Fruit fly (Drosophila melanogaster) whole organism, embryonic: Measurements from ENCODE around the gene CG10222.

Source experiments
- Asciz ChIP-seq: fragments of 200-800 bp; sonication (Bioruptor generic); optimal IDR thresholded peaks from 2 replicates; lab custom pipeline; 2017; ENCODE audit warnings: missing biosample characterization, mild to moderate bottlenecking, missing genetic modification characterization, missing genetic modification reagents
- CG11247 ChIP-seq: fragments of 200-800 bp; sonication (Bioruptor generic); IDR thresholded peaks from 2 replicates; pipeline ENCODE4 v1.3.6; 2022; ENCODE audit warnings: missing biosample characterization, missing genetic modification characterization
- CG11456 ChIP-seq: fragments of 200-800 bp; sonication (Bioruptor generic); IDR thresholded peaks from 3 replicates; pipeline ENCODE4 v1.3.6; 2022; ENCODE audit warnings: missing biosample characterization, missing genetic modification characterization
- CG12391 ChIP-seq: fragments of 200-800 bp; sonication (Bioruptor generic); optimal IDR thresholded peaks from 3 replicates; lab custom pipeline; 2018; ENCODE audit warnings: missing biosample characterization, mild to moderate bottlenecking, missing genetic modification characterization, moderate library complexity
- CG17829 ChIP-seq: fragments of 200-800 bp; optimal IDR thresholded peaks from 2 replicates; lab custom pipeline; 2019; ENCODE audit warnings: missing biosample characterization, mild to moderate bottlenecking, missing genetic modification characterization, moderate library complexity
- CG18262 ChIP-seq: fragments of 200-800 bp; optimal IDR thresholded peaks from 3 replicates; lab custom pipeline; 2019; ENCODE audit warnings: missing biosample characterization, mild to moderate bottlenecking, missing genetic modification characterization, moderate library complexity
- CG2712 ChIP-seq: fragments of 200-800 bp; optimal IDR thresholded peaks from 3 replicates; lab custom pipeline; 2019; ENCODE audit warnings: missing biosample characterization, mild to moderate bottlenecking, missing genetic modification characterization, moderate library complexity
- CG5180 ChIP-seq: fragments of 200-800 bp; sonication (Bioruptor generic); optimal IDR thresholded peaks from 3 replicates; lab custom pipeline; 2017; ENCODE audit warnings: missing biosample characterization, missing genetic modification characterization, mild to moderate bottlenecking, moderate library complexity, missing genetic modification reagents
- CG7556 ChIP-seq: fragments of 200-800 bp; sonication (Bioruptor generic); optimal IDR thresholded peaks from 2 replicates; lab custom pipeline; 2017; ENCODE audit warnings: missing biosample characterization, mild to moderate bottlenecking, missing genetic modification characterization
- CG8388 ChIP-seq: fragments of 200-800 bp; sonication (Bioruptor generic); optimal IDR thresholded peaks from 2 replicates; lab custom pipeline; 2019; ENCODE audit warnings: missing biosample characterization, mild to moderate bottlenecking, missing genetic modification characterization, moderate library complexity
- D19B ChIP-seq: fragments of 200-800 bp; sonication (Bioruptor generic); optimal IDR thresholded peaks from 2 replicates; lab custom pipeline; 2017; ENCODE audit warnings: missing biosample characterization, mild to moderate bottlenecking, missing genetic modification characterization
- Deaf1 ChIP-seq: fragments of 200-800 bp; optimal IDR thresholded peaks from 3 replicates; lab custom pipeline; 2019; ENCODE audit warnings: missing biosample characterization, mild to moderate bottlenecking, missing genetic modification characterization, moderate library complexity
- ERR ChIP-seq: fragments of 200-800 bp; sonication (Bioruptor generic); optimal IDR thresholded peaks from 2 replicates; lab custom pipeline; 2016; ENCODE audit warnings: missing biosample characterization, missing genetic modification characterization
- Gug ChIP-seq: fragments of 200-800 bp; sonication (Bioruptor generic); IDR thresholded peaks from 4 replicates; pipeline ENCODE4 v1.3.6; 2022; ENCODE audit warnings: missing biosample characterization, missing genetic modification characterization
- Jarid2 ChIP-seq: fragments of 200-800 bp; sonication (Bioruptor generic); optimal IDR thresholded peaks from 3 replicates; lab custom pipeline; 2017; ENCODE audit warnings: mild to moderate bottlenecking, missing biosample characterization, missing genetic modification reagents, missing genetic modification characterization
- MBD-R2 ChIP-seq: fragments of 200-800 bp; sonication (Bioruptor generic); IDR thresholded peaks from 2 replicates; pipeline ENCODE4 v1.3.6; 2022; ENCODE audit warnings: missing biosample characterization, missing genetic modification characterization
- MTF-1 ChIP-seq: fragments of 200-800 bp; sonication (Bioruptor generic); optimal IDR thresholded peaks from 2 replicates; lab custom pipeline; 2018; ENCODE audit warnings: missing biosample characterization, mild to moderate bottlenecking, missing genetic modification characterization, borderline replicate concordance
- Meics ChIP-seq: fragments of 200-800 bp; sonication (Bioruptor generic); optimal IDR thresholded peaks from 2 replicates; lab custom pipeline; 2017; ENCODE audit warnings: missing biosample characterization, mild to moderate bottlenecking, missing genetic modification characterization
- Mes4 ChIP-seq: fragments of 200-800 bp; sonication (Bioruptor generic); optimal IDR thresholded peaks from 2 replicates; lab custom pipeline; 2016; ENCODE audit warnings: missing biosample characterization, missing genetic modification characterization
- Nf-YB ChIP-seq: fragments of 200-800 bp; sonication (Bioruptor generic); optimal IDR thresholded peaks from 3 replicates; lab custom pipeline; 2019; ENCODE audit warnings: missing biosample characterization, mild to moderate bottlenecking, missing genetic modification characterization, moderate library complexity
- Nf-YC ChIP-seq: fragments of 200-800 bp; optimal IDR thresholded peaks from 3 replicates; lab custom pipeline; 2019; ENCODE audit warnings: missing biosample characterization, mild to moderate bottlenecking, missing genetic modification characterization, moderate library complexity
- Opbp ChIP-seq: fragments of 200-800 bp; sonication (Bioruptor generic); IDR thresholded peaks from 3 replicates; pipeline ENCODE4 v1.3.6; 2022; ENCODE audit warnings: missing biosample characterization, missing genetic modification characterization; ENCODE audit not compliant: partially characterized antibody
- Trl ChIP-seq, 3 experiments: fragments of >200 bp in 2 of 3; fragments of 200-800 bp in 1 of 3; sonication (Bioruptor generic) in 1 of 3; optimal IDR thresholded peaks; 2 replicates in 1 of 3; 3 replicates in 2 of 3; lab custom pipeline; 2016 to 2017; ENCODE audit warnings: missing biosample characterization in 1 of 3, missing genetic modification characterization in 1 of 3
- btn ChIP-seq: fragments of 200-800 bp; sonication (Bioruptor generic); optimal IDR thresholded peaks from 2 replicates; lab custom pipeline; 2016; ENCODE audit warnings: missing biosample characterization, missing genetic modification characterization
- cg ChIP-seq: fragments of 200-800 bp; sonication (Bioruptor generic); optimal IDR thresholded peaks from 3 replicates; lab custom pipeline; 2019; ENCODE audit warnings: missing biosample characterization, mild to moderate bottlenecking, missing genetic modification characterization, moderate library complexity
- chn ChIP-seq: fragments of 200-800 bp; sonication (Bioruptor generic); optimal IDR thresholded peaks from 2 replicates; lab custom pipeline; 2016; ENCODE audit warnings: missing biosample characterization, missing genetic modification characterization
- ci ChIP-seq: fragments of 200-800 bp; sonication (Bioruptor generic); IDR thresholded peaks from 3 replicates; pipeline ENCODE4 v1.3.6; 2022; ENCODE audit warnings: missing biosample characterization, missing genetic modification characterization
- crol ChIP-seq: fragments of 200-800 bp; sonication (Bioruptor generic); IDR thresholded peaks from 2 replicates; pipeline ENCODE4 v1.3.6; 2022; ENCODE audit warnings: missing biosample characterization, missing genetic modification characterization
- dimm ChIP-seq: fragments of 200-800 bp; sonication (Bioruptor generic); IDR thresholded peaks from 2 replicates; pipeline ENCODE4 v1.3.6; 2022; ENCODE audit warnings: missing biosample characterization, missing genetic modification characterization
- dmrt11E ChIP-seq: fragments of 200-800 bp; sonication (Bioruptor generic); optimal IDR thresholded peaks from 3 replicates; lab custom pipeline; 2018; ENCODE audit warnings: missing biosample characterization, mild to moderate bottlenecking, missing genetic modification characterization, moderate library complexity
- ind ChIP-seq: fragments of 200-800 bp; sonication (Bioruptor generic); optimal IDR thresholded peaks from 3 replicates; lab custom pipeline; 2016; ENCODE audit warnings: missing biosample characterization, missing genetic modification characterization
- jigr1 ChIP-seq: fragments of 200-800 bp; sonication (Bioruptor generic); IDR thresholded peaks from 3 replicates; pipeline ENCODE4 v1.3.6; 2022; ENCODE audit warnings: missing biosample characterization, missing genetic modification characterization
- jing ChIP-seq: fragments of 200-800 bp; sonication (Bioruptor generic); optimal IDR thresholded peaks from 2 replicates; lab custom pipeline; 2018; ENCODE audit warnings: missing biosample characterization, mild to moderate bottlenecking, missing genetic modification characterization
- kay ChIP-seq: fragments of 200-800 bp; sonication (Bioruptor generic); optimal IDR thresholded peaks from 2 replicates; lab custom pipeline; 2016; ENCODE audit warnings: missing biosample characterization, missing genetic modification characterization
- kni ChIP-seq: fragments of 200-800 bp; sonication (Bioruptor generic); optimal IDR thresholded peaks from 3 replicates; lab custom pipeline; 2017; ENCODE audit warnings: mild to moderate bottlenecking, missing biosample characterization, missing genetic modification reagents, missing genetic modification characterization
- nom ChIP-seq: fragments of 200-800 bp; sonication (Bioruptor generic); optimal IDR thresholded peaks from 2 replicates; lab custom pipeline; 2017; ENCODE audit warnings: missing biosample characterization, missing genetic modification characterization, mild to moderate bottlenecking, moderate library complexity, missing genetic modification reagents
- prd ChIP-seq, 3 experiments: fragments of >200 bp in 2 of 3; fragments of 200-800 bp in 1 of 3; sonication (Bioruptor generic) in 1 of 3; optimal IDR thresholded peaks in 2 of 3; IDR thresholded peaks in 1 of 3; 2 replicates in 2 of 3; 3 replicates in 1 of 3; pipeline versions ENCODE4 v1.3.6 to Lab custom; 2017 to 2022; ENCODE audit warnings: missing biosample characterization in 1 of 3, missing genetic modification characterization in 1 of 3
- sd ChIP-seq: fragments of 200-800 bp; sonication (Bioruptor generic); optimal IDR thresholded peaks from 3 replicates; lab custom pipeline; 2018; ENCODE audit warnings: missing biosample characterization, mild to moderate bottlenecking, missing genetic modification characterization, moderate library complexity
- sens ChIP-seq: fragments of 200-800 bp; sonication (Bioruptor generic); peaks from one replicate; lab custom pipeline; 2016; ENCODE audit warnings: missing biosample characterization, missing genetic modification characterization
- sqz ChIP-seq: fragments of 200-800 bp; sonication (Bioruptor generic); optimal IDR thresholded peaks from 3 replicates; lab custom pipeline; 2018; ENCODE audit warnings: missing biosample characterization, mild to moderate bottlenecking, missing genetic modification characterization

The CG10222 gene

DNA sequence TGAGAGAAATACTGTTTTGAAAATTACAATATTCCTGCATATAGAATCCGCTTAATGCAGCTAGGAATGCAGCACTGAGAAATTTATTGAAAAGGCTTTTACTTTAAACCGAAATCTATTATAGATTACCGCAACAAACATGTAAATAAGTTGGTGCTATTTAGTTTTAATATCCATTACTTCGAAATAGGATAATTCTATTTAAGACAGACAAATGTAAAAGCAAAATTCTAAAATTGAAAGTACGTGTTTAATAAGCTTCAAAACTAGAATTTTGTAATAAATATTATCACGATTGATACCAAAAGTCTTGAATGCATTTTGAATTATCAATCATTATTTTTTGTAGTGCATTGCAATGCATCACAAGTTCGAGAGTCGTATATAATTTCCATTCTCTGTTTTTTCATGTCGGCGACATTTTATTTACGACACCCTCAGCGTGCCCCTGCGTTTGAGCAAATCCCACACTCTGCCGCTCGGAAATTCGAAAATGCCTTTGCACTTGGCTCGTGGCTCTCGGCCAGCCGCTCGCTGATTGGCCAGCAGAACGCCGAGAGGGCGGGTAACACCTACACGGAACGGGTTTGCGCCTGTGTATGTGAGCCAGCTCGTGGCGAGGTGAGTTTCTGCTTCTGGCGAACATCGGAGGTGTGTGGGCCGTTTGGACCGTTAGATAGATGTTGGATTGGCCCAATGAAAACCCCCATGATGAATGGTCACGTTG is 8.9 kb downstream of the CG10222 start (continued):
- peak; percentile 17 for TF ChIP-seq CG12391
- no peak for TF ChIP-seq Mes4
- TF ChIP-seq jing: peak; percentile 10
- TF ChIP-seq Opbp (GFP tag; lab: Robert Waterston, UW): no peak
- TF ChIP-seq CG2712: peak; percentile 70
- no peak for TF ChIP-seq btn (GFP tag; lab: Kevin White, UChicago)
- no peak for TF ChIP-seq D19B (GFP tag; lab: Kevin White, UChicago)
- TF ChIP-seq ERR: no peak
- TF ChIP-seq CG18262 (tag; lab: Kevin White, UChicago): peak; percentile 84
- TF ChIP-seq CG7556 (GFP tag; lab: Kevin White, UChicago): peak; percentile 51
- TF ChIP-seq, all 482 proteins: peak for 75

DNA sequence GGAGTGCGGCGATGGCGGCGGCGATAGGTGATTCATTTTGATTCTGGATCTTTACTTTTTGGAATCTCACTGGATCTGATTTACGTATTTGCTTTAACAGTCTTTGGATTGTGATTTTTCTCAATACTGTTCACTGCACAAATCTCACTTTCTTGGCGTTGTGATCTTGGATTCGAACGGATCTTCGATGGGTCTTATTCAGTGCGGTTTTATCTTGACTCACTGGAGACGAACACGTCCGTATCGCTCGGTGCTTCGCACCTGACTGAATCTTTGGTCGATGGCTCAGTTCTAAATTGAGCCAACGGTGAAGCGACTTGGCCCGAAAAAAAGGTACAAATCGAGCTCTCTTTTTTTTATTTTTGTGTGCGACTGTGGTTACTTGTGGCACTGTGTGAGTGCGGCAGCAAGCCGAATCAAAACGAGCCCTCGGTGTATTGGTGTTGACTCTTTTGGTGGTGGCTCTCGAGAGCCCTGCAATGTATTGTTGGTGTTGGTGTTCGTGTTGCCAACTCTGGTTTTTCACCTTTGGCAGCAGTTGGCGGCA is 11.3 kb downstream of the CG10222 start, which contains the start of gene sens:
Gene sens, minus strand, starts transcription at position 254 of the 547 bp plus-strand sequence.
- TF ChIP-seq dmrt11E (tag; lab: Kevin White, UChicago) (no peak), ci (GFP tag; lab: Robert Waterston, UW) (no peak), prd (optimal IDR thresholded peaks at IDR 0.05; lab: Kevin White, UChicago) (no peak), prd (GFP tag; IDR thresholded peaks at IDR 0.05; lab: Robert Waterston, UW) (no peak), sd (no peak), MTF-1 (GFP tag; lab: Kevin White, UChicago) (no peak), sens (GFP tag; lab: Kevin White, UChicago) (peak; percentile 93), kni (GFP tag; lab: Kevin White, UChicago) (peak; percentile 45), jigr1 (GFP tag; lab: Robert Waterston, UW) (no peak), crol (GFP tag; lab: Robert Waterston, UW) (no peak), CG5180 (GFP tag; lab: Kevin White, UChicago) (peak; percentile 7), Trl (optimal IDR thresholded peaks at IDR 0.05; lab: Kevin White, UChicago) (peak in 1 of 2 experiments; percentile 11), Trl (GFP tag; optimal IDR thresholded peaks at IDR 0.05; lab: Kevin White, UChicago) (no peak), kay (GFP tag; lab: Kevin White, UChicago) (no peak), nom (GFP tag; lab: Kevin White, UChicago) (peak; percentile 35), ind (GFP tag; lab: Kevin White, UChicago) (no peak), Jarid2 (GFP tag; lab: Kevin White, UChicago) (peak; percentile 81), Nf-YB (GFP tag; lab: Kevin White, UChicago) (peak; percentile 92), sqz (GFP tag; lab: Kevin White, UChicago) (peak; percentile 65), CG8388 (GFP tag; lab: Kevin White, UChicago) (peak; percentile 49), Asciz (GFP tag; lab: Kevin White, UChicago) (no peak), Nf-YC (peak; percentile 87), CG11247 (GFP tag; lab: Robert Waterston, UW) (no peak), Meics (GFP tag; lab: Kevin White, UChicago) (no peak), dimm (no peak), CG17829 (tag; lab: Kevin White, UChicago) (peak; percentile 64), Gug (no peak), cg (peak; percentile 82), Deaf1 (tag; lab: Kevin White, UChicago) (peak; percentile 59), chn (GFP tag; lab: Kevin White, UChicago) (no peak), CG11456 (GFP tag; lab: Robert Waterston, UW) (no peak), MBD-R2 (no peak)
